Worm (Caenorhabditis elegans): ENCODE data around the gene sftb-6.

- TF ChIP-seq flt-1 (GFP tag; IDR thresholded peaks at IDR 0.05) (no peak), ceh-36 (tag; optimal IDR thresholded peaks at IDR 0.05) (no peak), B0310.2 (tag; optimal IDR thresholded peaks at IDR 0.05) (no peak), sea-1 (GFP tag; conservative IDR thresholded peaks at IDR 0.05) (no peak), F13C5.2 (tag; optimal IDR thresholded peaks at IDR 0.05) (no peak), hnd-1 (tag; optimal IDR thresholded peaks at IDR 0.05) (no peak), ama-1 (optimal IDR thresholded peaks at IDR 0.05) (no peak), ceh-13 (GFP tag; optimal IDR thresholded peaks at IDR 0.05) (no peak), pes-1 (GFP tag; IDR thresholded peaks at IDR 0.05) (no peak), aly-1 (tag; optimal IDR thresholded peaks at IDR 0.05) (no peak), tbx-37 (GFP tag; conservative IDR thresholded peaks at IDR 0.05) (no peak), ets-7 (tag; optimal IDR thresholded peaks at IDR 0.05) (no peak), scrt-1 (GFP tag; IDR thresholded peaks at IDR 0.05) (no peak), hmg-4 (GFP tag; optimal IDR thresholded peaks at IDR 0.05) (no peak)
Observed at ce11 chrII:86794-87193, 11.4 kb upstream of the sftb-6 start.
